Fruit fly (Drosophila melanogaster): Measurements from ENCODE around the gene CG8064.

- TF ChIP-seq psq (GFP tag; optimal IDR thresholded peaks at IDR 0.05) (no peak), brk (GFP tag; optimal IDR thresholded peaks at IDR 0.05) (no peak), fru (GFP tag; optimal IDR thresholded peaks at IDR 0.05) (no peak)
These were observed 21.9 kb upstream of the CG8064 start for dm6 chr3R:18261602-18262001.

Measured in whole organism, wandering third instar larva.